Worm (Caenorhabditis elegans): Measurements from ENCODE around the gene hda-1.

ce11 chrV:14504120-14504519 lies 21.1 kb upstream of the hda-1 start:
- TF ChIP-seq sox-4 (tag; optimal IDR thresholded peaks at IDR 0.05) (no peak), pqm-1 (tag; optimal IDR thresholded peaks at IDR 0.05) (no peak), ceh-24 (tag; optimal IDR thresholded peaks at IDR 0.05) (no peak), madf-2 (tag; optimal IDR thresholded peaks at IDR 0.05) (no peak)

All from whole organism, late embryonic.